Worm (Caenorhabditis elegans) whole organism, L4/young adult: Measurements from ENCODE around the gene C33D9.8.

Source experiments
- W03F9.2 ChIP-seq: fragments of 150-350 bp; optimal IDR thresholded peaks from 2 replicates; lab custom pipeline; 2014; ENCODE audit warnings: missing biosample characterization, missing genetic modification characterization
- him-1 ChIP-seq: sonication (generic microtip); optimal IDR thresholded peaks from 2 replicates; lab custom pipeline; 2016; ENCODE audit warnings: missing genotype, missing genetic modification reagents, missing genetic modification characterization, missing compliant biosample characterization

- no peak for TF ChIP-seq W03F9.2 (tag; lab: Kevin White, UChicago)
- TF ChIP-seq him-1: no peak
Measured at ce11 chrIV:8754727-8755126, 31.8 kb downstream of the C33D9.8 start, which contains the start of gene elli-1.
